Fruit fly (Drosophila melanogaster) whole organism, embryonic: ENCODE data around the gene CG1314.
A peak's percentile ranks its signal among the peaks of the same experiment; 100 is the strongest.

Experiments
- Blimp-1 ChIP-seq: fragments of 200-800 bp; sonication (Bioruptor generic); optimal IDR thresholded peaks from 3 replicates; lab custom pipeline; 2018; ENCODE audit warnings: missing biosample characterization, missing genetic modification characterization, mild to moderate bottlenecking, moderate library complexity, missing genetic modification reagents
- CG10366 ChIP-seq: fragments of 200-800 bp; sonication (Bioruptor generic); IDR thresholded peaks from 2 replicates; pipeline ENCODE4 v1.3.6; 2022; ENCODE audit warnings: missing biosample characterization, missing genetic modification characterization
- CG12155 ChIP-seq: fragments of 200-800 bp; sonication (Bioruptor generic); optimal IDR thresholded peaks from 3 replicates; lab custom pipeline; 2016; ENCODE audit warnings: missing biosample characterization, missing genetic modification characterization
- Hr39 ChIP-seq: fragments of >200 bp; optimal IDR thresholded peaks from 2 replicates; lab custom pipeline; 2017
- Max ChIP-seq: fragments of 200-800 bp; sonication (Bioruptor generic); optimal IDR thresholded peaks from 2 replicates; lab custom pipeline; 2016; ENCODE audit warnings: missing biosample characterization, mild to moderate bottlenecking, missing genetic modification characterization
- Scr ChIP-seq: fragments of 200-800 bp; sonication (Bioruptor generic); IDR thresholded peaks from 2 replicates; pipeline ENCODE4 v1.3.6; 2022; ENCODE audit warnings: missing biosample characterization, missing genetic modification characterization; ENCODE audit not compliant: partially characterized antibody
- cato ChIP-seq: fragments of 200-800 bp; sonication (Bioruptor generic); optimal IDR thresholded peaks from 2 replicates; lab custom pipeline; 2016; ENCODE audit warnings: missing biosample characterization, missing genetic modification characterization, borderline replicate concordance
- dmrt11E ChIP-seq: fragments of 200-800 bp; sonication (Bioruptor generic); optimal IDR thresholded peaks from 3 replicates; lab custom pipeline; 2018; ENCODE audit warnings: missing biosample characterization, mild to moderate bottlenecking, missing genetic modification characterization, moderate library complexity
- otp ChIP-seq: fragments of 200-800 bp; sonication (Bioruptor generic); IDR thresholded peaks from 3 replicates; pipeline ENCODE4, ENCODE4 v1.3.6; 2022; ENCODE audit warnings: missing biosample characterization, missing genetic modification characterization
- pho ChIP-seq: fragments of 200-800 bp; sonication (Bioruptor generic); optimal IDR thresholded peaks from 2 replicates; lab custom pipeline; 2016; ENCODE audit warnings: missing biosample characterization, missing genetic modification characterization
- so ChIP-seq: fragments of 200-800 bp; sonication (Bioruptor generic); IDR thresholded peaks from 3 replicates; pipeline ENCODE4 v1.3.6; 2022; ENCODE audit warnings: missing biosample characterization, missing genetic modification characterization
- sr ChIP-seq: fragments of 200-800 bp; sonication (Bioruptor generic); IDR thresholded peaks from 3 replicates; pipeline ENCODE4 v1.3.6; 2022; ENCODE audit warnings: missing biosample characterization, missing genetic modification characterization
- tll ChIP-seq, 2 experiments: fragments of 200-800 bp in 1 of 2; fragments of >200 bp in 1 of 2; sonication (Bioruptor generic) in 1 of 2; optimal IDR thresholded peaks; 2 replicates each; lab custom pipeline; 2017 to 2019; ENCODE audit warnings: missing biosample characterization in 2 of 2, missing genetic modification characterization in 2 of 2, mild to moderate bottlenecking in 1 of 2, moderate library complexity in 1 of 2

CG1314 gene

DNA sequence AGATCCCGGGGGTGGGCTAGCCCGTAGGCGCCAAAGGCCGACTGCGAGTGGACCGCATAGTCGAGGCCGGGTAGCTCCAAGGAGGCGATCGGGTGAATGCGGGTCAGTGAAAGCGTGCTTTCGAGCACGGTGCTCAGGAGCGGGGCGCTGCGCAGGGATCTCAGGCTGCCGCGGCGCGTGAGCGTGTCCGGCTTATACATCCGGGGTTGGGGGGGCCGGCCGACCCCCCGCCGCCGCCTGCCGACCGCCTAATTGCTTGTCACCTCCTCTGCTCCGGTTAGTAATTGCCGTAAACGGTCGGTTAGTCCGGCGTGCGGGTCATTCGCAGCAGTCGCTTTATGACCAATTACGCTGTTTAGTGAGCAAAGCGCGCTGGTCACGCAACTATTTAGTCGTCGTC lies 43.0 kb downstream of the CG1314 start:
- TF ChIP-seq Hr39 (lab: Kevin White, UChicago): peak; percentile 86
- TF ChIP-seq otp (GFP tag; lab: Robert Waterston, UW): no peak

DNA sequence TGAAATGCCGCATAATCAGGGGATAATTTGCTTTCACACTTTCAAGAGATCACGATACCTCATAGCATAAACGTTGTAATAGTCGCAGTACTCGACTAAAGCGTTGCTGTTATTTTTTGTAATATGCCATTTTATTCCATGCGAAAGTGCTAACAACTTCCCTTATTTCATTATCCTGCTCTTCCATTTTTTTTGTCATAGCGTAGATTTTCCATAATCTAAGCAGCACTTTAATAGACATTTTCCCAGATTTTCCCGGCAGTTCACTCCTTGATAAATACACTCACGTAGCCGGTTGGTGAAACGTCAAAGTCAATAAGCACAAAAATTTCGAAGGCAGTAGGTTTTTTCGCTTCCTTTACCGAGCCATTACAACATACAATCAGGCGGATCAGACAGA lies 47.4 kb downstream of the CG1314 start, which contains the start of gene CG15450:
Gene CG15450, plus strand, starts transcription at position 301 of the 400 bp plus-strand sequence.
- no peak for TF ChIP-seq sr
- no peak for TF ChIP-seq Max
- TF ChIP-seq tll (GFP tag; optimal IDR thresholded peaks at IDR 0.05; lab: Kevin White, UChicago): no peak
- TF ChIP-seq CG12155: no peak
- TF ChIP-seq so (GFP tag; lab: Robert Waterston, UW): no peak
- TF ChIP-seq Scr (GFP tag; lab: Robert Waterston, UW): no peak
- TF ChIP-seq Blimp-1 (GFP tag; lab: Kevin White, UChicago): no peak
- TF ChIP-seq dmrt11E (tag; lab: Kevin White, UChicago): no peak
- no peak for TF ChIP-seq pho (GFP tag; lab: Kevin White, UChicago)
- TF ChIP-seq cato (GFP tag; lab: Kevin White, UChicago): no peak
- TF ChIP-seq CG10366 (GFP tag; lab: Robert Waterston, UW): no peak
